Worm (Caenorhabditis elegans) whole organism, L4 larva: ENCODE results near the gene srg-68.

Experiments
- F37D6.2 ChIP-seq: sonication (generic microtip); optimal IDR thresholded peaks from 2 replicates; lab custom pipeline; 2016; ENCODE audit warnings: mild to moderate bottlenecking, missing genetic modification characterization, missing compliant biosample characterization
- ama-1 ChIP-seq: fragments of 150-350 bp; optimal IDR thresholded peaks from 2 replicates; lab custom pipeline; 2014; ENCODE audit warnings: inconsistent platforms, mixed read lengths
- ceh-82 ChIP-seq: sonication (generic microtip); optimal IDR thresholded peaks from 2 replicates; lab custom pipeline; 2017; ENCODE audit warnings: missing biosample characterization, missing genetic modification characterization
- daf-8 ChIP-seq: fragments of 200-800 bp; sonication (Bioruptor generic); IDR thresholded peaks from 2 replicates; pipeline ENCODE4 v1.3.6; 2022; ENCODE audit warnings: missing genetic modification characterization, missing compliant biosample characterization
- fkh-10 ChIP-seq: fragments of 150-350 bp; optimal IDR thresholded peaks from 2 replicates; lab custom pipeline; 2014; ENCODE audit warnings: missing biosample characterization, missing genetic modification reagents, missing genetic modification characterization
- nhr-11 ChIP-seq: fragments of 150-350 bp; optimal IDR thresholded peaks from 2 replicates; lab custom pipeline; 2014; ENCODE audit warnings: missing biosample characterization, missing genetic modification characterization
- nhr-237 ChIP-seq: sonication (generic microtip); optimal IDR thresholded peaks from 2 replicates; lab custom pipeline; 2017; ENCODE audit warnings: missing biosample characterization, missing genetic modification characterization
- nhr-41 ChIP-seq: fragments of 200-800 bp; sonication (Bioruptor generic); IDR thresholded peaks from 2 replicates; pipeline ENCODE4 v1.3.6; 2022; ENCODE audit warnings: missing genetic modification reagents, missing genetic modification characterization, missing compliant biosample characterization
- sdz-12 ChIP-seq: fragments of 200-800 bp; sonication (Bioruptor generic); optimal IDR thresholded peaks from 2 replicates; lab custom pipeline; 2018; ENCODE audit warnings: mild to moderate bottlenecking, missing genetic modification characterization, missing compliant biosample characterization
- skn-1 ChIP-seq: fragments of 150-350 bp; optimal IDR thresholded peaks from 2 replicates; lab custom pipeline; 2014; ENCODE audit warnings: missing biosample characterization, missing genetic modification characterization

DNA sequence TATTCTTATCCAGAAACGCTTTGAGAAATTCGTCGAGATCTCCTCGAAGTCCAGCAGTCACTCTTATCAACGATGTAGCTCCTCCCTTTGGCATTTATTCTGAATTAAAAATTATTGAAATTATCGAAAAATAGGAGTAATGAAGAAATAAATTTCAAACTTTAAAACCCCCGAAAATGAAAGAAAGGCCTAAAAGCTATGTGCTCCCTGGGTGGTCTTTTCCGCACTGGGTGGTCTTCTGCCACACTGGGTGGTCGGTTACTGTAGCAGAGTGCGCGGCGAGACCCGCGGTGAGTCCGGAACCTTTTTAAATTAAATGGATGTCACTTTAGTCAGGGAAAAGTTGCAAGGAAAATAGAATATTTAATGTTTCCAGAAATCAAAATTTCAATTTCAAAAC is 26.2 kb downstream of the srg-68 start, which contains the start of gene snpc-1.3:
- TF ChIP-seq nhr-237: no peak
- no peak for TF ChIP-seq nhr-41
- TF ChIP-seq F37D6.2 (tag; lab: Kevin White, UChicago): no peak
- TF ChIP-seq nhr-11 (tag; lab: Kevin White, UChicago): no peak
- no peak for TF ChIP-seq skn-1 (tag; lab: Kevin White, UChicago)
- no peak for TF ChIP-seq ceh-82 (tag; lab: Kevin White, UChicago)
- TF ChIP-seq ama-1: no peak
- TF ChIP-seq sdz-12 (GFP tag; lab: Kevin White, UChicago): no peak
- TF ChIP-seq daf-8 (GFP tag; lab: Robert Waterston, UW): no peak
- TF ChIP-seq fkh-10 (GFP tag; lab: Kevin White, UChicago): no peak
